Worm (Caenorhabditis elegans) whole organism, L1 larva: Measurements from ENCODE around the gene H40L08.1.

ENCODE experiments used
- C04F5.9 ChIP-seq: sonication (generic microtip); optimal IDR thresholded peaks from 2 replicates; lab custom pipeline; 2016; ENCODE audit warnings: missing genetic modification characterization, missing compliant biosample characterization
- F16B12.6 ChIP-seq: fragments of 150-350 bp; optimal IDR thresholded peaks from 2 replicates; lab custom pipeline; 2014; ENCODE audit warnings: missing biosample characterization, missing genetic modification characterization
- aha-1 ChIP-seq: fragments of 150-350 bp; optimal IDR thresholded peaks from 2 replicates; lab custom pipeline; 2014; ENCODE audit warnings: missing biosample characterization, missing genetic modification characterization
- aly-2 ChIP-seq: fragments of 150-350 bp; optimal IDR thresholded peaks from 2 replicates; lab custom pipeline; 2014; ENCODE audit warnings: missing biosample characterization, missing genetic modification characterization
- ama-1 ChIP-seq: fragments of 150-350 bp; optimal IDR thresholded peaks from 2 replicates; lab custom pipeline; 2014
- ceh-63 ChIP-seq: fragments of 200-800 bp; sonication (Bioruptor generic); optimal IDR thresholded peaks from 2 replicates; lab custom pipeline; 2018; ENCODE audit warnings: mild to moderate bottlenecking, missing genetic modification characterization, missing compliant biosample characterization
- ceh-8 ChIP-seq: fragments of 200-800 bp; sonication (Bioruptor generic); optimal IDR thresholded peaks from 2 replicates; lab custom pipeline; 2018; ENCODE audit warnings: mild to moderate bottlenecking, missing genetic modification characterization, moderate library complexity, missing compliant biosample characterization
- ceh-82 ChIP-seq, 3 experiments: fragments of 150-350 bp in 1 of 3; sonication (generic microtip) in 2 of 3; optimal IDR thresholded peaks; 2 replicates each; lab custom pipeline; 2014 to 2017; ENCODE audit warnings: missing biosample characterization in 3 of 3, missing genetic modification characterization in 3 of 3
- ceh-88 ChIP-seq: fragments of 200-800 bp; sonication (Bioruptor generic); IDR thresholded peaks from 2 replicates; pipeline ENCODE4 v1.3.6; 2022; ENCODE audit warnings: missing genetic modification characterization, missing compliant biosample characterization
- ceh-90 ChIP-seq: sonication (generic microtip); optimal IDR thresholded peaks from 2 replicates; lab custom pipeline; 2016; ENCODE audit warnings: missing genetic modification characterization, missing compliant biosample characterization
- ces-1 ChIP-seq: fragments of 150-350 bp; optimal IDR thresholded peaks from 2 replicates; lab custom pipeline; 2014; ENCODE audit warnings: missing biosample characterization, missing genetic modification reagents, missing genetic modification characterization
- dpl-1 ChIP-seq, 3 experiments: fragments of 150-350 bp in 2 of 3; sonication (generic microtip) in 1 of 3; optimal IDR thresholded peaks; 2 replicates each; lab custom pipeline; 2014 to 2017; ENCODE audit warnings: missing biosample characterization in 3 of 3, missing genetic modification characterization in 3 of 3, missing genetic modification reagents in 3 of 3
- dsc-1 ChIP-seq: sonication (generic microtip); optimal IDR thresholded peaks from 2 replicates; lab custom pipeline; 2016; ENCODE audit warnings: mild to moderate bottlenecking, missing genetic modification characterization, missing compliant biosample characterization
- efl-1 ChIP-seq, 4 experiments: fragments of 150-350 bp; optimal IDR thresholded peaks in 3 of 4; peaks in 1 of 4; 1 replicate in 1 of 4; 2 replicates in 3 of 4; lab custom pipeline; 2014; ENCODE audit warnings: missing biosample characterization in 2 of 4, missing genetic modification characterization in 2 of 4, missing genetic modification reagents in 2 of 4
- egl-27 ChIP-seq, 2 experiments: fragments of 150-350 bp in 1 of 2; sonication (generic microtip); optimal IDR thresholded peaks; 3 replicates each; lab custom pipeline; 2017 to 2018; ENCODE audit warnings: missing biosample characterization in 2 of 2, missing genetic modification characterization in 2 of 2, missing genetic modification reagents in 2 of 2
- elt-2 ChIP-seq: sonication (generic microtip); optimal IDR thresholded peaks from 2 replicates; lab custom pipeline; 2016; ENCODE audit warnings: missing genetic modification characterization, mild to moderate bottlenecking, inconsistent platforms, missing compliant biosample characterization, missing genetic modification reagents
- elt-3 ChIP-seq, 6 experiments: fragments of 150-350 bp in 1 of 6; sonication (generic microtip); optimal IDR thresholded peaks; 2 replicates each; lab custom pipeline; 2017 to 2018; ENCODE audit warnings: missing biosample characterization in 6 of 6, missing genetic modification characterization in 6 of 6, inconsistent platforms in 1 of 6
- ets-5 ChIP-seq: fragments of 200-800 bp; sonication (Bioruptor generic); IDR thresholded peaks from 2 replicates; pipeline ENCODE4 v1.3.6; 2022; ENCODE audit warnings: missing genetic modification characterization, missing compliant biosample characterization
- fkh-10 ChIP-seq: sonication (generic microtip); optimal IDR thresholded peaks from 2 replicates; lab custom pipeline; 2017; ENCODE audit warnings: missing biosample characterization, missing genetic modification reagents, missing genetic modification characterization
- fkh-8 ChIP-seq: sonication (generic microtip); optimal IDR thresholded peaks from 2 replicates; lab custom pipeline; 2016; ENCODE audit warnings: mild to moderate bottlenecking, missing genetic modification characterization, missing compliant biosample characterization
- fos-1 ChIP-seq: fragments of 150-350 bp; optimal IDR thresholded peaks from 2 replicates; lab custom pipeline; 2014; ENCODE audit warnings: missing biosample characterization, missing genetic modification characterization
- hlh-17 ChIP-seq: fragments of 200-800 bp; sonication (Bioruptor generic); optimal IDR thresholded peaks from 2 replicates; lab custom pipeline; 2018; ENCODE audit warnings: missing genetic modification characterization, mild to moderate bottlenecking, missing compliant biosample characterization, moderate library complexity, borderline replicate concordance
- hlh-4 ChIP-seq: sonication (generic microtip); optimal IDR thresholded peaks from 2 replicates; lab custom pipeline; 2016; ENCODE audit warnings: mild to moderate bottlenecking, missing genetic modification characterization, missing compliant biosample characterization
- irx-1 ChIP-seq: sonication (generic microtip); optimal IDR thresholded peaks from 2 replicates; lab custom pipeline; 2016; ENCODE audit warnings: missing genetic modification characterization, missing compliant biosample characterization
- isw-1 ChIP-seq: fragments of 200-800 bp; sonication (Bioruptor generic); IDR thresholded peaks from 2 replicates; pipeline ENCODE4 v1.3.6; 2022; ENCODE audit warnings: missing genetic modification characterization, missing compliant biosample characterization
- lin-14 ChIP-seq: fragments of 200-800 bp; sonication (Bioruptor generic); optimal IDR thresholded peaks from 2 replicates; lab custom pipeline; 2018; ENCODE audit warnings: mild to moderate bottlenecking, missing genetic modification characterization, moderate library complexity, missing compliant biosample characterization
- lin-15B ChIP-seq: fragments of 150-350 bp; sonication (generic microtip); optimal IDR thresholded peaks from 3 replicates; lab custom pipeline; 2014; ENCODE audit warnings: missing biosample characterization, missing genetic modification characterization
- lin-39 ChIP-seq: fragments of 150-350 bp; optimal IDR thresholded peaks from 2 replicates; lab custom pipeline; 2014; ENCODE audit warnings: missing biosample characterization, missing genetic modification reagents, missing genetic modification characterization
- lsy-2 ChIP-seq, 2 experiments: fragments of 150-350 bp; optimal IDR thresholded peaks; 2 replicates each; lab custom pipeline; 2014; ENCODE audit warnings: missing biosample characterization in 2 of 2, missing genetic modification characterization in 2 of 2
- mef-2 ChIP-seq: fragments of 150-350 bp; optimal IDR thresholded peaks from 2 replicates; lab custom pipeline; 2014; ENCODE audit warnings: missing biosample characterization, missing genetic modification characterization
- nhr-11 ChIP-seq: fragments of 150-350 bp; optimal IDR thresholded peaks from 2 replicates; lab custom pipeline; 2014; ENCODE audit warnings: missing biosample characterization, missing genetic modification characterization
- nhr-237 ChIP-seq: fragments of 150-350 bp; optimal IDR thresholded peaks from 2 replicates; lab custom pipeline; 2014; ENCODE audit warnings: missing biosample characterization, missing genetic modification characterization
- nhr-47 ChIP-seq: sonication (generic microtip); optimal IDR thresholded peaks from 2 replicates; lab custom pipeline; 2016; ENCODE audit warnings: mild to moderate bottlenecking, missing genetic modification characterization, moderate library complexity, missing compliant biosample characterization
- nhr-77 ChIP-seq: fragments of 150-350 bp; optimal IDR thresholded peaks from 2 replicates; lab custom pipeline; 2014; ENCODE audit warnings: missing biosample characterization, missing genetic modification characterization
- nhr-84 ChIP-seq: sonication (generic microtip); optimal IDR thresholded peaks from 2 replicates; lab custom pipeline; 2017; ENCODE audit warnings: missing biosample characterization, missing genetic modification characterization
- nhr-90 ChIP-seq: sonication (generic microtip); optimal IDR thresholded peaks from 2 replicates; lab custom pipeline; 2016; ENCODE audit warnings: mild to moderate bottlenecking, missing genetic modification characterization, missing compliant biosample characterization; ENCODE audit not compliant: poor library complexity
- pag-3 ChIP-seq: sonication (generic microtip); optimal IDR thresholded peaks from 2 replicates; lab custom pipeline; 2017; ENCODE audit warnings: missing genetic modification characterization, mild to moderate bottlenecking, missing compliant biosample characterization, antibody characterized with exemption, borderline replicate concordance; ENCODE audit not compliant: insufficient read depth
- rnt-1 ChIP-seq: sonication (generic microtip); optimal IDR thresholded peaks from 2 replicates; lab custom pipeline; 2016; ENCODE audit warnings: mild to moderate bottlenecking, missing genetic modification characterization, moderate library complexity, missing compliant biosample characterization
- skn-1 ChIP-seq: fragments of 150-350 bp; optimal IDR thresholded peaks from 2 replicates; lab custom pipeline; 2014; ENCODE audit warnings: missing biosample characterization, missing genetic modification characterization
- snpc-4 ChIP-seq: fragments of 150-350 bp; optimal IDR thresholded peaks from 2 replicates; lab custom pipeline; 2014; ENCODE audit warnings: missing biosample characterization, missing genetic modification characterization
- snu-23 ChIP-seq: sonication (generic microtip); optimal IDR thresholded peaks from 2 replicates; lab custom pipeline; 2016; ENCODE audit warnings: missing genetic modification characterization, missing compliant biosample characterization
- sox-4 ChIP-seq: sonication (generic microtip); optimal IDR thresholded peaks from 2 replicates; lab custom pipeline; 2016; ENCODE audit warnings: missing genetic modification characterization, missing compliant biosample characterization
- sup-37 ChIP-seq: fragments of 200-800 bp; sonication (Bioruptor generic); optimal IDR thresholded peaks from 2 replicates; lab custom pipeline; 2018; ENCODE audit warnings: mild to moderate bottlenecking, missing genetic modification characterization, missing compliant biosample characterization
- swsn-7 ChIP-seq: sonication (generic microtip); optimal IDR thresholded peaks from 2 replicates; lab custom pipeline; 2016; ENCODE audit warnings: missing genetic modification characterization, missing compliant biosample characterization
- tbx-2 ChIP-seq: sonication (generic microtip); optimal IDR thresholded peaks from 2 replicates; lab custom pipeline; 2016; ENCODE audit warnings: missing genetic modification characterization, missing compliant biosample characterization
- unc-130 ChIP-seq: fragments of 150-350 bp; optimal IDR thresholded peaks from 2 replicates; lab custom pipeline; 2017; ENCODE audit warnings: missing biosample characterization, missing genetic modification characterization, inconsistent platforms
- unc-30 ChIP-seq: sonication (generic microtip); optimal IDR thresholded peaks from 2 replicates; lab custom pipeline; 2017; ENCODE audit warnings: missing biosample characterization, missing genetic modification characterization
- vab-15 ChIP-seq: sonication (generic microtip); optimal IDR thresholded peaks from 2 replicates; lab custom pipeline; 2017; ENCODE audit warnings: missing genotype, mild to moderate bottlenecking, missing genetic modification characterization, missing compliant biosample characterization
- zag-1 ChIP-seq: fragments of 150-350 bp; optimal IDR thresholded peaks from 2 replicates; lab custom pipeline; 2014; ENCODE audit warnings: missing biosample characterization, missing genetic modification characterization
- ztf-4 ChIP-seq: fragments of 150-350 bp; optimal IDR thresholded peaks from 2 replicates; lab custom pipeline; 2014; ENCODE audit warnings: missing biosample characterization, missing genetic modification characterization

H40L08.1 gene

DNA sequence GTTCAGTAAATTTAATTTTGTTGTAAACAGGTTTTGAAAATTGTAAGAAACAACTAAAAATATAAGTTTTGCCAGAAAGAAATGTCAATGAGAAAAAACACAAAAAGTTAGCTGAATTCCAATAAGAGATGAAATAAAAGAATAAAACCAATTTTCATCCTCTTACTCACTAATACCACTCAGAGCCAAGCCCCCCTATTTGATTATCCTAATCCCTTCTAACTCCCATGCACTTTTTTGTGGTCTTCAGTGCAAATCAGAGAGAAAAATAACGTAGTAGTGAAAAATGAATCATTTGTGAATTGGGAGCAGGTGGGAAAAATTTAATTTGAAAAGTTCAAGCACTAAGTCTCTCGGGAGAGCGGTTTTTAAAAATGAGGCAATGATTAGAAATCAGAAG lies 42.5 kb downstream of the H40L08.1 start:
- TF ChIP-seq fkh-8: peak; percentile 9
- no peak for TF ChIP-seq mef-2 (tag; lab: Kevin White, UChicago)

- TF ChIP-seq aha-1 (tag; lab: Kevin White, UChicago) (no peak), unc-30 (no peak), ets-5 (GFP tag; lab: Robert Waterston, UW) (no peak), pag-3 (peak; percentile 74), nhr-47 (tag; lab: Kevin White, UChicago) (peak; percentile 77), ces-1 (GFP tag; lab: Kevin White, UChicago) (no peak), snpc-4 (tag; lab: Kevin White, UChicago) (peak; percentile 46), ceh-63 (no peak), ceh-8 (GFP tag; lab: Kevin White, UChicago) (no peak), aly-2 (tag; lab: Kevin White, UChicago) (no peak), fos-1 (tag; lab: Kevin White, UChicago) (peak; percentile 38), nhr-84 (no peak), fkh-10 (GFP tag; lab: Kevin White, UChicago) (peak; percentile 30), lin-39 (tag; lab: Kevin White, UChicago) (no peak), C04F5.9 (tag; lab: Kevin White, UChicago) (peak; percentile 35), rnt-1 (tag; lab: Kevin White, UChicago) (peak; percentile 87), F16B12.6 (peak; percentile 19), irx-1 (tag; lab: Kevin White, UChicago) (peak; percentile 70), skn-1 (tag; lab: Kevin White, UChicago) (peak; percentile 93), zag-1 (no peak), sox-4 (tag; lab: Kevin White, UChicago) (no peak), lin-14 (GFP tag; lab: Kevin White, UChicago) (peak; percentile 97), tbx-2 (tag; lab: Kevin White, UChicago) (peak; percentile 86), isw-1 (GFP tag; lab: Robert Waterston, UW) (peak; percentile 49; the same call in 1 of the 2 replicates), elt-2 (tag; lab: Kevin White, UChicago) (peak; percentile 23), hlh-4 (no peak), ztf-4 (tag; lab: Kevin White, UChicago) (peak; percentile 71), vab-15 (tag; lab: Kevin White, UChicago) (peak; percentile 89), snu-23 (GFP tag; lab: Kevin White, UChicago) (peak; percentile 94), fkh-8 (peak; percentile 85), nhr-77 (tag; lab: Kevin White, UChicago) (peak; percentile 54), nhr-90 (tag; lab: Kevin White, UChicago) (peak; percentile 73), ceh-82 (tag; optimal IDR thresholded peaks at IDR 0.05; lab: Kevin White, UChicago) (peak in 2 of 3 experiments; percentile 48 to 93), elt-3 (tag; optimal IDR thresholded peaks at IDR 0.05; lab: Kevin White, UChicago) (peak in 2 of 6 experiments; percentile 69 to 84), dpl-1 (GFP tag; optimal IDR thresholded peaks at IDR 0.05; lab: Kevin White, UChicago) (peak; percentile 70 to 82 (median 77)), sup-37 (GFP tag; lab: Kevin White, UChicago) (peak; percentile 48), ama-1 (no peak), lsy-2 (tag; optimal IDR thresholded peaks at IDR 0.05; lab: Kevin White, UChicago) (peak; percentile 63 to 82), hlh-17 (GFP tag; lab: Kevin White, UChicago) (no peak), unc-130 (peak; percentile 95), egl-27 (tag; optimal IDR thresholded peaks at IDR 0.05; lab: Kevin White, UChicago) (no peak), dsc-1 (tag; lab: Kevin White, UChicago) (no peak), ceh-90 (tag; lab: Kevin White, UChicago) (no peak), efl-1 (optimal IDR thresholded peaks at IDR 0.05; lab: Kevin White, UChicago) (peak; percentile 58 to 69), efl-1 (GFP tag; optimal IDR thresholded peaks at IDR 0.05 in 1 of 2; lab: Kevin White, UChicago) (peak; percentile 63 to 95), nhr-237 (tag; lab: Kevin White, UChicago) (peak; percentile 46), swsn-7 (tag; lab: Kevin White, UChicago) (peak; percentile 78), ceh-88 (peak; percentile 74; the same call in 1 of the 2 replicates), lin-15B (tag; lab: Kevin White, UChicago) (peak; percentile 71), nhr-11 (no peak)
These were observed 43.3 kb downstream of the H40L08.1 start, which contains the start of gene C18B12.4 for ce11 chrX:15040552-15041080. C18B12.4 (minus strand) TSS chrX:15040602.
